Fruit fly (Drosophila melanogaster) whole organism, embryonic: Measurements from ENCODE around the gene CG6785.
A peak's percentile ranks its signal among the peaks of the same experiment; 100 is the strongest.

ENCODE experiments used
- Blimp-1 ChIP-seq: fragments of 200-800 bp; sonication (Bioruptor generic); optimal IDR thresholded peaks from 3 replicates; lab custom pipeline; 2018; ENCODE audit warnings: missing biosample characterization, missing genetic modification characterization, mild to moderate bottlenecking, moderate library complexity, missing genetic modification reagents
- CG11723 ChIP-seq: fragments of 200-800 bp; sonication (Bioruptor generic); optimal IDR thresholded peaks from 2 replicates; lab custom pipeline; 2017; ENCODE audit warnings: missing biosample characterization, mild to moderate bottlenecking, missing genetic modification characterization
- CG1233 ChIP-seq: fragments of 200-800 bp; sonication (Bioruptor generic); optimal IDR thresholded peaks from 4 replicates; lab custom pipeline; 2018; ENCODE audit warnings: missing biosample characterization, mild to moderate bottlenecking, missing genetic modification characterization
- CG17359 ChIP-seq: fragments of 200-800 bp; sonication (Bioruptor generic); optimal IDR thresholded peaks from 3 replicates; lab custom pipeline; 2018; ENCODE audit warnings: missing biosample characterization, mild to moderate bottlenecking, missing genetic modification characterization, moderate library complexity
- CG1832 ChIP-seq: fragments of 200-800 bp; sonication (Bioruptor generic); optimal IDR thresholded peaks from 2 replicates; lab custom pipeline; 2017; ENCODE audit warnings: missing biosample characterization, mild to moderate bottlenecking, missing genetic modification characterization, inconsistent platforms
- CG2712 ChIP-seq: fragments of 200-800 bp; optimal IDR thresholded peaks from 3 replicates; lab custom pipeline; 2019; ENCODE audit warnings: missing biosample characterization, mild to moderate bottlenecking, missing genetic modification characterization, moderate library complexity
- CG2875 ChIP-seq: fragments of 200-800 bp; sonication (Bioruptor generic); optimal IDR thresholded peaks from 2 replicates; lab custom pipeline; 2017; ENCODE audit warnings: missing biosample characterization, mild to moderate bottlenecking, missing genetic modification characterization, missing genetic modification reagents
- CG3163 ChIP-seq: fragments of 200-800 bp; sonication (Bioruptor generic); optimal IDR thresholded peaks from 3 replicates; lab custom pipeline; 2016; ENCODE audit warnings: missing biosample characterization, missing genetic modification characterization
- CG33557 ChIP-seq: fragments of 200-800 bp; sonication (Bioruptor generic); optimal IDR thresholded peaks from 2 replicates; lab custom pipeline; 2019; ENCODE audit warnings: missing biosample characterization, mild to moderate bottlenecking, missing genetic modification characterization, moderate library complexity
- CG4360 ChIP-seq: fragments of 200-800 bp; sonication (Bioruptor generic); IDR thresholded peaks from 2 replicates; pipeline ENCODE4 v1.3.6; 2022; ENCODE audit warnings: missing biosample characterization, missing genetic modification characterization
- CG6175 ChIP-seq: fragments of 200-800 bp; sonication (Bioruptor generic); IDR thresholded peaks from 3 replicates; pipeline ENCODE4 v1.3.6; 2022; ENCODE audit warnings: missing biosample characterization, missing genetic modification characterization
- CG7372 ChIP-seq: fragments of 200-800 bp; sonication (Bioruptor generic); IDR thresholded peaks from 2 replicates; pipeline ENCODE4 v1.3.6; 2022; ENCODE audit warnings: missing biosample characterization, missing genetic modification characterization
- CG7556 ChIP-seq: fragments of 200-800 bp; sonication (Bioruptor generic); optimal IDR thresholded peaks from 2 replicates; lab custom pipeline; 2017; ENCODE audit warnings: missing biosample characterization, mild to moderate bottlenecking, missing genetic modification characterization
- CG7963 ChIP-seq: fragments of 200-800 bp; sonication (Bioruptor generic); IDR thresholded peaks from 3 replicates; pipeline ENCODE4 v1.3.6; 2022; ENCODE audit warnings: missing biosample characterization, missing genetic modification characterization; ENCODE audit not compliant: partially characterized antibody
- CG8924 ChIP-seq: fragments of 200-800 bp; optimal IDR thresholded peaks from 3 replicates; lab custom pipeline; 2019; ENCODE audit warnings: missing biosample characterization, mild to moderate bottlenecking, missing genetic modification characterization, moderate library complexity
- D19A ChIP-seq: fragments of 200-800 bp; optimal IDR thresholded peaks from 3 replicates; lab custom pipeline; 2019; ENCODE audit warnings: missing biosample characterization, mild to moderate bottlenecking, missing genetic modification characterization, moderate library complexity
- Dip3 ChIP-seq: fragments of 200-800 bp; sonication (Bioruptor generic); optimal IDR thresholded peaks from 3 replicates; lab custom pipeline; 2016; ENCODE audit warnings: missing biosample characterization, missing genetic modification characterization
- Dp ChIP-seq: fragments of 200-800 bp; sonication (Bioruptor generic); optimal IDR thresholded peaks from 2 replicates; lab custom pipeline; 2018; ENCODE audit warnings: missing biosample characterization, mild to moderate bottlenecking, missing genetic modification characterization, moderate library complexity
- HLH54F ChIP-seq: fragments of 200-800 bp; sonication (Bioruptor generic); optimal IDR thresholded peaks from 3 replicates; lab custom pipeline; 2016; ENCODE audit warnings: missing biosample characterization, missing genetic modification characterization
- HmgD ChIP-seq: fragments of 200-800 bp; sonication (Bioruptor generic); optimal IDR thresholded peaks from 3 replicates; lab custom pipeline; 2016; ENCODE audit warnings: missing biosample characterization, missing genetic modification characterization
- Hr3 ChIP-seq: fragments of 200-800 bp; sonication (Bioruptor generic); optimal IDR thresholded peaks from 3 replicates; lab custom pipeline; 2016; ENCODE audit warnings: missing biosample characterization, missing genetic modification characterization
- Myb ChIP-seq: fragments of 200-800 bp; sonication (Bioruptor generic); optimal IDR thresholded peaks from 2 replicates; lab custom pipeline; 2016; ENCODE audit warnings: missing biosample characterization, missing genetic modification characterization
- Nf-YC ChIP-seq: fragments of 200-800 bp; optimal IDR thresholded peaks from 3 replicates; lab custom pipeline; 2019; ENCODE audit warnings: missing biosample characterization, mild to moderate bottlenecking, missing genetic modification characterization, moderate library complexity
- Side ChIP-seq: fragments of 200-800 bp; sonication (Bioruptor generic); optimal IDR thresholded peaks from 2 replicates; lab custom pipeline; 2016; ENCODE audit warnings: missing biosample characterization, missing genetic modification characterization
- Sox102F ChIP-seq: fragments of 200-800 bp; sonication (Bioruptor generic); optimal IDR thresholded peaks from 2 replicates; lab custom pipeline; 2018; ENCODE audit warnings: missing biosample characterization, mild to moderate bottlenecking, missing genetic modification characterization, moderate library complexity
- Spps ChIP-seq: fragments of 200-800 bp; sonication (Bioruptor generic); optimal IDR thresholded peaks from 2 replicates; lab custom pipeline; 2018; ENCODE audit warnings: missing biosample characterization, mild to moderate bottlenecking, missing genetic modification characterization
- Usf ChIP-seq: fragments of 200-800 bp; sonication (Bioruptor generic); optimal IDR thresholded peaks from 2 replicates; lab custom pipeline; 2017; ENCODE audit warnings: missing genotype, missing biosample characterization, missing genetic modification characterization
- Vsx1 ChIP-seq: fragments of 200-800 bp; sonication (Bioruptor generic); optimal IDR thresholded peaks from 2 replicates; lab custom pipeline; 2017; ENCODE audit warnings: missing biosample characterization, mild to moderate bottlenecking, missing genetic modification characterization, missing genetic modification reagents
- caup ChIP-seq: fragments of 200-800 bp; sonication (Bioruptor generic); optimal IDR thresholded peaks from 3 replicates; lab custom pipeline; 2017; ENCODE audit warnings: missing biosample characterization, mild to moderate bottlenecking, missing genetic modification characterization, moderate library complexity; ENCODE audit not compliant: severe bottlenecking
- chm ChIP-seq: fragments of 200-800 bp; sonication (Bioruptor generic); IDR thresholded peaks from 2 replicates; pipeline ENCODE4 v1.3.6; 2022; ENCODE audit warnings: missing biosample characterization, missing genetic modification characterization
- da ChIP-seq: fragments of 200-800 bp; sonication (Bioruptor generic); optimal IDR thresholded peaks from 2 replicates; lab custom pipeline; 2016; ENCODE audit warnings: missing biosample characterization, missing genetic modification characterization
- danr ChIP-seq: fragments of 200-800 bp; sonication (Bioruptor generic); IDR thresholded peaks from 2 replicates; pipeline ENCODE4 v1.3.6; 2022; ENCODE audit warnings: missing biosample characterization, missing genetic modification characterization
- dimm ChIP-seq: fragments of 200-800 bp; sonication (Bioruptor generic); IDR thresholded peaks from 2 replicates; pipeline ENCODE4 v1.3.6; 2022; ENCODE audit warnings: missing biosample characterization, missing genetic modification characterization
- dpn ChIP-seq, 2 experiments: fragments of 200-800 bp; sonication (Bioruptor generic); optimal IDR thresholded peaks; 3 replicates each; lab custom pipeline; 2016; ENCODE audit warnings: missing biosample characterization in 2 of 2, missing genetic modification characterization in 2 of 2
- ewg ChIP-seq: fragments of 200-800 bp; sonication (Bioruptor generic); optimal IDR thresholded peaks from 3 replicates; lab custom pipeline; 2017; ENCODE audit warnings: mild to moderate bottlenecking, missing biosample characterization, missing genetic modification reagents, missing genetic modification characterization
- fd64A ChIP-seq: fragments of 200-800 bp; sonication (Bioruptor generic); optimal IDR thresholded peaks from 3 replicates; lab custom pipeline; 2018; ENCODE audit warnings: missing biosample characterization, mild to moderate bottlenecking, missing genetic modification characterization
- ftz-f1 ChIP-seq: fragments of 200-800 bp; sonication (Bioruptor generic); optimal IDR thresholded peaks from 2 replicates; lab custom pipeline; 2016; ENCODE audit warnings: missing biosample characterization, missing genetic modification characterization
- gcm2 ChIP-seq: fragments of 200-800 bp; sonication (Bioruptor generic); optimal IDR thresholded peaks from 2 replicates; lab custom pipeline; 2016; ENCODE audit warnings: missing biosample characterization, missing genetic modification characterization
- gem ChIP-seq: fragments of 200-800 bp; sonication (Bioruptor generic); optimal IDR thresholded peaks from 2 replicates; lab custom pipeline; 2019; ENCODE audit warnings: missing biosample characterization, mild to moderate bottlenecking, missing genetic modification characterization, moderate library complexity
- gt ChIP-seq: fragments of 200-800 bp; sonication (Bioruptor generic); IDR thresholded peaks from 2 replicates; pipeline ENCODE4 v1.3.6; 2022; ENCODE audit warnings: missing biosample characterization, missing genetic modification characterization
- lbe ChIP-seq: fragments of 200-800 bp; sonication (Bioruptor generic); optimal IDR thresholded peaks from 2 replicates; lab custom pipeline; 2016; ENCODE audit warnings: missing biosample characterization, mild to moderate bottlenecking, missing genetic modification characterization
- org-1 ChIP-seq: fragments of 200-800 bp; sonication (Bioruptor generic); optimal IDR thresholded peaks from 2 replicates; lab custom pipeline; 2017; ENCODE audit warnings: missing biosample characterization, missing genetic modification characterization
- pnt ChIP-seq: fragments of 200-800 bp; sonication (Bioruptor generic); optimal IDR thresholded peaks from 3 replicates; lab custom pipeline; 2016; ENCODE audit warnings: missing biosample characterization, missing genetic modification characterization
- prd ChIP-seq, 3 experiments: fragments of >200 bp in 2 of 3; fragments of 200-800 bp in 1 of 3; sonication (Bioruptor generic) in 1 of 3; optimal IDR thresholded peaks in 2 of 3; IDR thresholded peaks in 1 of 3; 2 replicates in 2 of 3; 3 replicates in 1 of 3; pipeline versions ENCODE4 v1.3.6 to Lab custom; 2017 to 2022; ENCODE audit warnings: missing biosample characterization in 1 of 3, missing genetic modification characterization in 1 of 3
- pum ChIP-seq: fragments of 200-800 bp; sonication (Bioruptor generic); optimal IDR thresholded peaks from 2 replicates; lab custom pipeline; 2016; ENCODE audit warnings: missing biosample characterization, missing genetic modification characterization
- row ChIP-seq: fragments of 200-800 bp; sonication (Bioruptor generic); IDR thresholded peaks from 3 replicates; pipeline ENCODE4 v1.3.6; 2022; ENCODE audit warnings: missing biosample characterization, missing genetic modification characterization
- salm ChIP-seq: fragments of 200-800 bp; sonication (Bioruptor generic); optimal IDR thresholded peaks from 2 replicates; lab custom pipeline; 2018; ENCODE audit warnings: missing biosample characterization, mild to moderate bottlenecking, missing genetic modification characterization
- sens ChIP-seq: fragments of 200-800 bp; sonication (Bioruptor generic); peaks from one replicate; lab custom pipeline; 2016; ENCODE audit warnings: missing biosample characterization, missing genetic modification characterization
- shn ChIP-seq: fragments of 200-800 bp; sonication (Bioruptor generic); optimal IDR thresholded peaks from 3 replicates; lab custom pipeline; 2016; ENCODE audit warnings: missing biosample characterization, missing genetic modification characterization
- sna ChIP-seq: fragments of 200-800 bp; sonication (Bioruptor generic); IDR thresholded peaks from 2 replicates; pipeline ENCODE4 v1.3.6; 2022; ENCODE audit warnings: missing biosample characterization, missing genetic modification characterization; ENCODE audit not compliant: partially characterized antibody
- wek ChIP-seq: fragments of 200-800 bp; sonication (Bioruptor generic); optimal IDR thresholded peaks from 3 replicates; lab custom pipeline; 2018; ENCODE audit warnings: missing biosample characterization, mild to moderate bottlenecking, missing genetic modification characterization, moderate library complexity

CG6785 gene

DNA sequence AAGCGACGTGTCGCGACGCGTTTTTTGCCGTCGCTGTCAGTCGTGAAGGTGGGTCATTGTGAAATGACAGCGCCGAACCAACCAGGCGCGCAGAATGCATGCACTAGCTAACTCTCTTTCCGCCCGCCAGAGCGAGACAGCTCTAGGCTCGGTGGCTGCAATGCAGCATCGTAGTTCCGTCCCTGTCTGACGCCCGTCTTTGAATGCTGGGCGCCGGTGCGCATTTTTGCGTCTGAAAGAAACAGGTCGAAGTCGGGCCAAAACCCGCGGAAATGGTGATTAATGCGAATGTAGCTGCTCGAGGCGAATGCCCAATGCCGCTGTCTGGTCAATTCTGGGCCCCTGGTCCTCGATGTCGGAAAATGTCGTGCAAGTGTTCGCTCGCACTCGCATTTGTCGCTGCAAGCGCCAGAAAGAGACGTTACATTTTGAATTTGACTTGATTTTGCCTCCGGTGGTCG, 37.6 kb downstream of the CG6785 start (continued):
- TF ChIP-seq Blimp-1 (GFP tag; lab: Kevin White, UChicago) (peak; percentile 45), prd (optimal IDR thresholded peaks at IDR 0.05; lab: Kevin White, UChicago) (no peak), prd (GFP tag; IDR thresholded peaks at IDR 0.05; lab: Robert Waterston, UW) (no peak), CG4360 (GFP tag; lab: Robert Waterston, UW) (no peak), sna (no peak), Vsx1 (peak; percentile 62), CG1233 (GFP tag; lab: Kevin White, UChicago) (peak; percentile 74), fd64A (GFP tag; lab: Kevin White, UChicago) (peak; percentile 62), lbe (GFP tag; lab: Kevin White, UChicago) (no peak), CG7963 (GFP tag; lab: Robert Waterston, UW) (no peak), CG1832 (peak; percentile 99), Dp (peak; percentile 76), CG7372 (no peak), Sox102F (GFP tag; lab: Kevin White, UChicago) (no peak), CG8924 (tag; lab: Kevin White, UChicago) (peak; percentile 32), da (GFP tag; lab: Kevin White, UChicago) (no peak), Hr3 (GFP tag; lab: Kevin White, UChicago) (no peak), wek (peak; percentile 58), dpn (GFP tag; optimal IDR thresholded peaks at IDR 0.05; lab: Kevin White, UChicago) (peak; percentile 13 to 26), sens (GFP tag; lab: Kevin White, UChicago) (peak; percentile 93), org-1 (no peak), CG6175 (no peak), shn (GFP tag; lab: Kevin White, UChicago) (peak; percentile 71), CG7556 (GFP tag; lab: Kevin White, UChicago) (no peak), caup (GFP tag; lab: Kevin White, UChicago) (peak; percentile 45), CG17359 (tag; lab: Kevin White, UChicago) (peak; percentile 42), Dip3 (GFP tag; lab: Kevin White, UChicago) (no peak), salm (tag; lab: Kevin White, UChicago) (peak; percentile 43), HLH54F (GFP tag; lab: Kevin White, UChicago) (no peak), pnt (no peak), gem (tag; lab: Kevin White, UChicago) (no peak), ftz-f1 (GFP tag; lab: Kevin White, UChicago) (peak; percentile 98), pum (peak; percentile 5), danr (GFP tag; lab: Robert Waterston, UW) (no peak), gcm2 (GFP tag; lab: Kevin White, UChicago) (peak; percentile 43), CG11723 (GFP tag; lab: Kevin White, UChicago) (peak; percentile 8), CG2712 (tag; lab: Kevin White, UChicago) (peak; percentile 66), gt (GFP tag; lab: Robert Waterston, UW) (no peak), Myb (GFP tag; lab: Kevin White, UChicago) (peak; percentile 89), D19A (peak; percentile 16), CG33557 (GFP tag; lab: Kevin White, UChicago) (peak; percentile 68), dimm (GFP tag; lab: Robert Waterston, UW) (no peak), row (GFP tag; lab: Robert Waterston, UW) (no peak), HmgD (GFP tag; lab: Kevin White, UChicago) (peak; percentile 98), chm (GFP tag; lab: Robert Waterston, UW) (no peak), CG3163 (GFP tag; lab: Kevin White, UChicago) (peak; percentile 40), Usf (GFP tag; lab: Kevin White, UChicago) (no peak), CG2875 (peak; percentile 61), Side (GFP tag; lab: Kevin White, UChicago) (peak; percentile 16), Spps (tag; lab: Kevin White, UChicago) (no peak), Nf-YC (peak; percentile 98), ewg (GFP tag; lab: Kevin White, UChicago) (peak; percentile 68)
